Worm (Caenorhabditis elegans) whole organism, L4 larva: Measurements from ENCODE around the gene F54F12.1.

Source experiments
- ceh-28 ChIP-seq: fragments of 150-350 bp; optimal IDR thresholded peaks from 2 replicates; lab custom pipeline; 2014; ENCODE audit warnings: missing biosample characterization, missing genetic modification reagents, missing genetic modification characterization
- pqm-1 ChIP-seq: sonication (generic microtip); optimal IDR thresholded peaks from 2 replicates; lab custom pipeline; 2017; ENCODE audit warnings: missing biosample characterization, missing genetic modification characterization
- spr-3 ChIP-seq: fragments of 200-800 bp; sonication (Bioruptor generic); optimal IDR thresholded peaks from 2 replicates; lab custom pipeline; 2018; ENCODE audit warnings: mild to moderate bottlenecking, missing genetic modification characterization, missing compliant biosample characterization

ce11 chrIII:13015754-13016317 lies 39.4 kb downstream of the F54F12.1 start:
- no peak for TF ChIP-seq pqm-1 (tag; lab: Kevin White, UChicago)
- TF ChIP-seq ceh-28, result no peak
- TF ChIP-seq spr-3, result peak; percentile 25
